Worm (Caenorhabditis elegans) whole organism, late embryonic: ENCODE results near the gene srab-3.

ENCODE experiments used
- C08G9.2 ChIP-seq: sonication (generic microtip); optimal IDR thresholded peaks from 2 replicates; lab custom pipeline; 2016; ENCODE audit warnings: mild to moderate bottlenecking, missing genetic modification characterization, moderate library complexity, missing compliant biosample characterization
- F13H6.1 ChIP-seq: sonication (generic microtip); optimal IDR thresholded peaks from 2 replicates; lab custom pipeline; 2016; ENCODE audit warnings: missing genetic modification characterization, missing compliant biosample characterization
- K02D7.2 ChIP-seq: sonication (generic microtip); optimal IDR thresholded peaks from 2 replicates; lab custom pipeline; 2017; ENCODE audit warnings: mild to moderate bottlenecking, missing genetic modification characterization, missing compliant biosample characterization
- K09A11.1 ChIP-seq: sonication (generic microtip); optimal IDR thresholded peaks from 2 replicates; lab custom pipeline; 2017; ENCODE audit warnings: antibody characterized with exemption, mild to moderate bottlenecking, missing genetic modification characterization, missing compliant biosample characterization; ENCODE audit not compliant: insufficient read depth
- T23F11.4 ChIP-seq: fragments of 200-800 bp; sonication (Bioruptor generic); optimal IDR thresholded peaks from 2 replicates; lab custom pipeline; 2018; ENCODE audit warnings: mild to moderate bottlenecking, missing genetic modification characterization, missing compliant biosample characterization
- ceh-14 ChIP-seq: sonication (generic microtip); optimal IDR thresholded peaks from 2 replicates; lab custom pipeline; 2016; ENCODE audit warnings: missing genotype, missing genetic modification characterization, missing compliant biosample characterization
- ceh-18 ChIP-seq: sonication (generic microtip); optimal IDR thresholded peaks from 2 replicates; lab custom pipeline; 2016; ENCODE audit warnings: missing genetic modification characterization, missing compliant biosample characterization
- ceh-19 ChIP-seq: fragments of 200-800 bp; sonication (Bioruptor generic); optimal IDR thresholded peaks from 2 replicates; lab custom pipeline; 2018; ENCODE audit warnings: mild to moderate bottlenecking, missing genetic modification characterization, missing compliant biosample characterization
- ceh-2 ChIP-seq: sonication (generic microtip); optimal IDR thresholded peaks from 2 replicates; lab custom pipeline; 2016; ENCODE audit warnings: missing genotype, missing genetic modification characterization, missing compliant biosample characterization
- ceh-24 ChIP-seq: sonication (generic microtip); optimal IDR thresholded peaks from 2 replicates; lab custom pipeline; 2016; ENCODE audit warnings: mild to moderate bottlenecking, missing genetic modification characterization, missing compliant biosample characterization
- ceh-30 ChIP-seq: fragments of 150-350 bp; optimal IDR thresholded peaks from 2 replicates; lab custom pipeline; 2014; ENCODE audit warnings: missing biosample characterization, missing genetic modification characterization
- ceh-31 ChIP-seq: sonication (generic microtip); optimal IDR thresholded peaks from 2 replicates; lab custom pipeline; 2016; ENCODE audit warnings: missing genetic modification characterization, missing compliant biosample characterization
- ceh-34 ChIP-seq: sonication (generic microtip); optimal IDR thresholded peaks from 2 replicates; lab custom pipeline; 2016; ENCODE audit warnings: mild to moderate bottlenecking, missing genetic modification characterization, missing compliant biosample characterization
- ceh-45 ChIP-seq: fragments of 200-800 bp; sonication (Bioruptor generic); IDR thresholded peaks from 2 replicates; pipeline ENCODE4 v1.3.6; 2022; ENCODE audit warnings: missing genetic modification reagents, missing genetic modification characterization, missing compliant biosample characterization
- dmd-4 ChIP-seq: sonication (generic microtip); optimal IDR thresholded peaks from 2 replicates; lab custom pipeline; 2016; ENCODE audit warnings: borderline replicate concordance, missing genetic modification characterization, missing compliant biosample characterization
- elt-2 ChIP-seq: sonication (generic microtip); optimal IDR thresholded peaks from 2 replicates; lab custom pipeline; 2016; ENCODE audit warnings: missing genetic modification reagents, missing genetic modification characterization, missing compliant biosample characterization
- elt-4 ChIP-seq: sonication (generic microtip); optimal IDR thresholded peaks from 2 replicates; lab custom pipeline; 2016; ENCODE audit warnings: missing genetic modification characterization, missing compliant biosample characterization
- ets-4 ChIP-seq: sonication (generic microtip); optimal IDR thresholded peaks from 2 replicates; lab custom pipeline; 2016; ENCODE audit warnings: missing genetic modification characterization, missing compliant biosample characterization
- eyg-1 ChIP-seq: sonication (generic microtip); optimal IDR thresholded peaks from 2 replicates; lab custom pipeline; 2016; ENCODE audit warnings: missing genotype, missing genetic modification characterization, missing compliant biosample characterization
- fkh-6 ChIP-seq: sonication (generic microtip); optimal IDR thresholded peaks from 2 replicates; lab custom pipeline; 2016; ENCODE audit warnings: missing genetic modification characterization, missing compliant biosample characterization
- gmeb-2 ChIP-seq: sonication (generic microtip); optimal IDR thresholded peaks from 2 replicates; lab custom pipeline; 2016; ENCODE audit warnings: missing genetic modification characterization, inconsistent platforms, missing compliant biosample characterization
- hlh-6 ChIP-seq: sonication (generic microtip); optimal IDR thresholded peaks from 2 replicates; lab custom pipeline; 2016; ENCODE audit warnings: missing genotype, missing genetic modification characterization, missing compliant biosample characterization
- hlh-8 ChIP-seq: sonication (generic microtip); optimal IDR thresholded peaks from 2 replicates; lab custom pipeline; 2016; ENCODE audit warnings: missing genotype, missing genetic modification characterization, missing compliant biosample characterization
- madf-2 ChIP-seq: sonication (generic microtip); optimal IDR thresholded peaks from 2 replicates; lab custom pipeline; 2017; ENCODE audit warnings: missing genetic modification characterization, missing compliant biosample characterization
- nfya-1 ChIP-seq: sonication (generic microtip); optimal IDR thresholded peaks from 2 replicates; lab custom pipeline; 2017; ENCODE audit warnings: missing genetic modification characterization, mild to moderate bottlenecking, missing compliant biosample characterization, antibody characterized with exemption, moderate library complexity
- nhr-11 ChIP-seq: fragments of 150-350 bp; optimal IDR thresholded peaks from 2 replicates; lab custom pipeline; 2014; ENCODE audit warnings: missing biosample characterization, missing genetic modification characterization
- pha-2 ChIP-seq: sonication (generic microtip); optimal IDR thresholded peaks from 2 replicates; lab custom pipeline; 2017; ENCODE audit warnings: mild to moderate bottlenecking, missing genetic modification characterization, missing compliant biosample characterization
- pqm-1 ChIP-seq: sonication (generic microtip); optimal IDR thresholded peaks from 2 replicates; lab custom pipeline; 2016; ENCODE audit warnings: missing genetic modification characterization, missing compliant biosample characterization
- pros-1 ChIP-seq: fragments of 150-350 bp; optimal IDR thresholded peaks from 2 replicates; lab custom pipeline; 2014; ENCODE audit warnings: missing biosample characterization, missing genetic modification reagents, missing genetic modification characterization
- rnt-1 ChIP-seq: sonication (generic microtip); optimal IDR thresholded peaks from 2 replicates; lab custom pipeline; 2016; ENCODE audit warnings: missing genetic modification characterization, missing compliant biosample characterization
- sox-4 ChIP-seq: sonication (generic microtip); optimal IDR thresholded peaks from 2 replicates; lab custom pipeline; 2017; ENCODE audit warnings: mild to moderate bottlenecking, missing genetic modification characterization, inconsistent platforms, missing compliant biosample characterization
- syd-9 ChIP-seq: sonication (generic microtip); optimal IDR thresholded peaks from 2 replicates; lab custom pipeline; 2016; ENCODE audit warnings: mild to moderate bottlenecking, missing genetic modification characterization, moderate library complexity, missing compliant biosample characterization
- tbx-2 ChIP-seq: sonication (generic microtip); optimal IDR thresholded peaks from 2 replicates; lab custom pipeline; 2016; ENCODE audit warnings: missing genetic modification characterization, missing compliant biosample characterization
- tbx-7 ChIP-seq: sonication (generic microtip); optimal IDR thresholded peaks from 2 replicates; lab custom pipeline; 2016; ENCODE audit warnings: missing genotype, missing genetic modification characterization, missing compliant biosample characterization
- unc-3 ChIP-seq, 2 experiments: fragments of 200-800 bp in 1 of 2; sonication (Bioruptor generic) in 1 of 2; sonication (generic microtip) in 1 of 2; conservative IDR thresholded peaks in 1 of 2; optimal IDR thresholded peaks in 1 of 2; 2 replicates each; pipeline versions ENCODE4 v1.3.6 to Lab custom; 2016 to 2022; ENCODE audit warnings: missing compliant biosample characterization in 2 of 2, missing genetic modification characterization in 2 of 2, missing genetic modification reagents in 1 of 2
- unc-42 ChIP-seq: sonication (generic microtip); optimal IDR thresholded peaks from 2 replicates; lab custom pipeline; 2016; ENCODE audit warnings: missing genotype, missing genetic modification characterization, missing compliant biosample characterization
- zip-5 ChIP-seq: sonication (generic microtip); optimal IDR thresholded peaks from 2 replicates; lab custom pipeline; 2016; ENCODE audit warnings: missing genetic modification characterization, missing compliant biosample characterization

srab-3 gene

ce11 chrV:5072082-5072481 is 35.6 kb downstream of the srab-3 start, which contains the start of gene Y58A7A.2:
Gene Y58A7A.2 (minus strand): TSS chrV:5072182.
- TF ChIP-seq ceh-30 (tag; lab: Kevin White, UChicago) (no peak), K09A11.1 (tag; lab: Kevin White, UChicago) (no peak), ceh-34 (tag; lab: Kevin White, UChicago) (no peak), fkh-6 (tag; lab: Kevin White, UChicago) (no peak), hlh-6 (tag; lab: Kevin White, UChicago) (no peak), gmeb-2 (tag; lab: Kevin White, UChicago) (no peak), ets-4 (tag; lab: Kevin White, UChicago) (no peak), pqm-1 (tag; lab: Kevin White, UChicago) (no peak), nhr-11 (tag; lab: Kevin White, UChicago) (no peak), dmd-4 (tag; lab: Kevin White, UChicago) (no peak), sox-4 (tag; lab: Kevin White, UChicago) (no peak), C08G9.2 (no peak), eyg-1 (tag; lab: Kevin White, UChicago) (no peak)

ce11 chrV:5069440-5069839 is 38.3 kb downstream of the srab-3 start, which contains the start of gene Y58A7A.1:
Gene Y58A7A.1 (minus strand): TSS chrV:5069540.
- TF ChIP-seq elt-4 (tag; lab: Kevin White, UChicago), result no peak
- TF ChIP-seq nfya-1 (tag; lab: Kevin White, UChicago), result no peak
- no peak for TF ChIP-seq F13H6.1
- TF ChIP-seq ceh-2 (tag; lab: Kevin White, UChicago), result no peak
- TF ChIP-seq unc-3 (GFP tag; conservative IDR thresholded peaks at IDR 0.05; lab: Robert Waterston, UW), result no peak
- no peak for TF ChIP-seq unc-3 (tag; optimal IDR thresholded peaks at IDR 0.05; lab: Kevin White, UChicago)
- TF ChIP-seq madf-2 (tag; lab: Kevin White, UChicago), result no peak
- no peak for TF ChIP-seq ceh-18
- no peak for TF ChIP-seq rnt-1 (tag; lab: Kevin White, UChicago)
- no peak for TF ChIP-seq ceh-24 (tag; lab: Kevin White, UChicago)
- no peak for TF ChIP-seq K02D7.2
- TF ChIP-seq T23F11.4, result no peak
- no peak for TF ChIP-seq zip-5
- no peak for TF ChIP-seq C08G9.2
- no peak for TF ChIP-seq hlh-8 (tag; lab: Kevin White, UChicago)
- no peak for TF ChIP-seq gmeb-2 (tag; lab: Kevin White, UChicago)
- no peak for TF ChIP-seq ceh-30 (tag; lab: Kevin White, UChicago)

ce11 chrV:5067390-5067789 is 40.3 kb downstream of the srab-3 start:
- TF ChIP-seq madf-2 (tag; lab: Kevin White, UChicago), result no peak
- TF ChIP-seq elt-2 (tag; lab: Kevin White, UChicago), result peak; percentile 57

- TF ChIP-seq pha-2 (tag; lab: Kevin White, UChicago) (no peak), ceh-18 (peak; percentile 74), nfya-1 (tag; lab: Kevin White, UChicago) (peak; percentile 57), ceh-45 (GFP tag; lab: Robert Waterston, UW) (no peak), ceh-14 (peak; percentile 57), pros-1 (tag; lab: Kevin White, UChicago) (peak; percentile 67), sox-4 (tag; lab: Kevin White, UChicago) (peak; percentile 4), K02D7.2 (no peak), tbx-2 (tag; lab: Kevin White, UChicago) (peak; percentile 30), ceh-31 (tag; lab: Kevin White, UChicago) (peak; percentile 79), unc-42 (tag; lab: Kevin White, UChicago) (peak; percentile 61), ceh-19 (GFP tag; lab: Kevin White, UChicago) (peak; percentile 11), tbx-7 (tag; lab: Kevin White, UChicago) (no peak), F13H6.1 (peak; percentile 40), gmeb-2 (tag; lab: Kevin White, UChicago) (no peak), syd-9 (tag; lab: Kevin White, UChicago) (peak; percentile 17), ceh-34 (tag; lab: Kevin White, UChicago) (peak; percentile 58)
- TF ChIP-seq, all 69 proteins: peak for 12
These were observed 42.8 kb downstream of the srab-3 start, which contains the start of gene mlk-1 for ce11 chrV:5064761-5065421. Gene mlk-1 (minus strand): TSS chrV:5064811.
